Worm (Caenorhabditis elegans): ENCODE measurements around the gene ceh-38.

Gene ceh-38

ce11 chrII:6943299-6944051 is 7.9 kb upstream of the ceh-38 start (continued):
- no peak; the same call in 1 of the 2 replicates for TF ChIP-seq pha-4 (GFP tag; IDR thresholded peaks at IDR 0.05)
- TF ChIP-seq pha-4 (tag; optimal IDR thresholded peaks at IDR 0.05), result no peak
- no peak for TF ChIP-seq ztf-11 (tag; optimal IDR thresholded peaks at IDR 0.05)
- TF ChIP-seq nhr-237 (tag; optimal IDR thresholded peaks at IDR 0.05), result no peak
- TF ChIP-seq jun-1 (tag; optimal IDR thresholded peaks at IDR 0.05), result no peak
- no peak for TF ChIP-seq lin-1 (GFP tag; IDR thresholded peaks at IDR 0.05)

ce11 chrII:6955084-6955697 is 3.9 kb downstream of the ceh-38 start:
- TF ChIP-seq lin-38 (GFP tag; IDR thresholded peaks at IDR 0.05), result peak; percentile 14; the same call in 1 of the 2 replicates
- no peak for TF ChIP-seq daf-16 (GFP tag; optimal IDR thresholded peaks at IDR 0.05)
- TF ChIP-seq daf-16 (tag; optimal IDR thresholded peaks at IDR 0.05), result peak; percentile 33
- peak; percentile 35; the same call in 1 of the 2 replicates for TF ChIP-seq arid-1 (GFP tag; conservative IDR thresholded peaks at IDR 0.05)
- TF ChIP-seq ces-1 (GFP tag; optimal IDR thresholded peaks at IDR 0.05), result no peak
- peak in 1 of 2 experiments; percentile 12 for TF ChIP-seq lsy-2 (tag; optimal IDR thresholded peaks at IDR 0.05)
- TF ChIP-seq dve-1 (tag; optimal IDR thresholded peaks at IDR 0.05; ENCODE audit: insufficient read depth), result peak; percentile 10
- peak; percentile 92 for TF ChIP-seq aha-1 (tag)
- TF ChIP-seq T26A8.4 (GFP tag; IDR thresholded peaks at IDR 0.05), result no peak

- no peak for TF ChIP-seq hlh-11 (tag; optimal IDR thresholded peaks at IDR 0.05)
- peak in 1 of 2 experiments; percentile 95 for TF ChIP-seq unc-62 (GFP tag; optimal IDR thresholded peaks at IDR 0.05 in 1 of 2)
- no peak for TF ChIP-seq unc-62 (tag; optimal IDR thresholded peaks at IDR 0.05)
Observed at ce11 chrII:6958136-6958535, 6.8 kb downstream of the ceh-38 start.

- TF ChIP-seq ceh-44 (GFP tag; IDR thresholded peaks at IDR 0.05) (no peak), unc-39 (tag; optimal IDR thresholded peaks at IDR 0.05) (no peak), mxl-3 (GFP tag; optimal IDR thresholded peaks at IDR 0.05) (no peak)
Observed at ce11 chrII:6965573-6965972, 14.2 kb downstream of the ceh-38 start, which contains the start of gene tra-2. Gene tra-2 (minus strand): TSS chrII:6965673.

- TF ChIP-seq R02D3.7 (tag; optimal IDR thresholded peaks at IDR 0.05) (peak; percentile 51), ceh-82 (tag; optimal IDR thresholded peaks at IDR 0.05) (no peak), T20F7.1 (GFP tag; optimal IDR thresholded peaks at IDR 0.05) (peak; percentile 96), ZK546.5 (tag; optimal IDR thresholded peaks at IDR 0.05) (no peak), Y48G9A.11 (GFP tag; IDR thresholded peaks at IDR 0.05) (peak; percentile 89), dpl-1 (GFP tag; optimal IDR thresholded peaks at IDR 0.05) (peak; percentile 29), lsy-2 (tag; optimal IDR thresholded peaks at IDR 0.05) (peak in 1 of 2 experiments; percentile 70), aha-1 (tag) (peak; percentile 44), hlh-30 (tag; optimal IDR thresholded peaks at IDR 0.05; ENCODE audit: insufficient read depth) (peak; percentile 49), nhr-11 (tag; optimal IDR thresholded peaks at IDR 0.05) (no peak)
Observed at ce11 chrII:6967618-6968017, 16.3 kb downstream of the ceh-38 start, which contains the start of gene eif-2Bgamma. Gene eif-2Bgamma (minus strand): TSS chrII:6967648.

- TF ChIP-seq mxl-3 (GFP tag; optimal IDR thresholded peaks at IDR 0.05), result peak; percentile 42
- TF ChIP-seq nhr-76 (tag; optimal IDR thresholded peaks at IDR 0.05), result no peak
- no peak for TF ChIP-seq zfp-3 (GFP tag; conservative IDR thresholded peaks at IDR 0.05)
- 0 out of 2 replicates have a peak, but pooled peaks have one; percentile 50 for TF ChIP-seq nhr-41 (GFP tag; IDR thresholded peaks at IDR 0.05)
- TF ChIP-seq sdz-12 (GFP tag; optimal IDR thresholded peaks at IDR 0.05), result no peak
- no peak for TF ChIP-seq lin-39 (tag; optimal IDR thresholded peaks at IDR 0.05)
- TF ChIP-seq F37D6.2 (tag; optimal IDR thresholded peaks at IDR 0.05), result peak; percentile 34
- peak; percentile 66 for TF ChIP-seq unc-130 (GFP tag; optimal IDR thresholded peaks at IDR 0.05)
- TF ChIP-seq nhr-111 (GFP tag; optimal IDR thresholded peaks at IDR 0.05), result peak; percentile 55
- no peak for TF ChIP-seq unc-39 (tag; optimal IDR thresholded peaks at IDR 0.05)
- TF ChIP-seq lin-1 (GFP tag; IDR thresholded peaks at IDR 0.05), result peak; percentile 53; the same call in 1 of the 2 replicates
- TF ChIP-seq mdl-1 (tag; optimal IDR thresholded peaks at IDR 0.05), result peak; percentile 42 to 72
- peak; percentile 68 for TF ChIP-seq lin-13 (GFP tag; optimal IDR thresholded peaks at IDR 0.05)
- TF ChIP-seq jun-1 (tag; optimal IDR thresholded peaks at IDR 0.05), result no peak
- no peak for TF ChIP-seq egl-27 (tag; optimal IDR thresholded peaks at IDR 0.05)
- peak; percentile 55; the same call in 1 of the 2 replicates for TF ChIP-seq tra-1 (GFP tag; IDR thresholded peaks at IDR 0.05)
Observed at ce11 chrII:6968191-6968675, 16.9 kb downstream of the ceh-38 start.

All from whole organism, L4 larva.